Fruit fly (Drosophila melanogaster) whole organism, embryonic: Measurements from ENCODE around the gene CG15725.
A peak's percentile ranks its signal among the peaks of the same experiment; 100 is the strongest.

Experiments used
- Adf1 ChIP-seq: fragments of 200-800 bp; sonication (Bioruptor generic); IDR thresholded peaks from 2 replicates; pipeline ENCODE4 v1.3.6; 2022; ENCODE audit warnings: missing biosample characterization, missing genetic modification characterization
- BEAF-32 ChIP-seq: fragments of 200-800 bp; sonication (Bioruptor generic); optimal IDR thresholded peaks from 3 replicates; lab custom pipeline; 2017; ENCODE audit warnings: missing biosample characterization, missing genetic modification characterization, mild to moderate bottlenecking, moderate library complexity, missing genetic modification reagents
- CG1024 ChIP-seq: fragments of 200-800 bp; sonication (Bioruptor generic); IDR thresholded peaks from 2 replicates; pipeline ENCODE4 v1.3.6; 2022; ENCODE audit warnings: missing biosample characterization, missing genetic modification characterization
- CG13296 ChIP-seq: fragments of 200-800 bp; sonication (Bioruptor generic); optimal IDR thresholded peaks from 3 replicates; lab custom pipeline; 2018; ENCODE audit warnings: missing biosample characterization, mild to moderate bottlenecking, missing genetic modification characterization
- CG1647 ChIP-seq: fragments of 200-800 bp; sonication (Bioruptor generic); optimal IDR thresholded peaks from 3 replicates; lab custom pipeline; 2016; ENCODE audit warnings: missing biosample characterization, missing genetic modification characterization
- CG16779 ChIP-seq: fragments of 200-800 bp; sonication (Bioruptor generic); IDR thresholded peaks from 2 replicates; pipeline ENCODE4 v1.3.6; 2022; ENCODE audit warnings: missing biosample characterization, missing genetic modification characterization
- CG1832 ChIP-seq: fragments of 200-800 bp; sonication (Bioruptor generic); optimal IDR thresholded peaks from 2 replicates; lab custom pipeline; 2017; ENCODE audit warnings: missing biosample characterization, mild to moderate bottlenecking, missing genetic modification characterization, inconsistent platforms
- CG2199 ChIP-seq: fragments of 200-800 bp; sonication (Bioruptor generic); IDR thresholded peaks from 3 replicates; pipeline ENCODE4 v1.3.6; 2022; ENCODE audit warnings: missing biosample characterization, missing genetic modification characterization
- CG4424 ChIP-seq: fragments of 200-800 bp; sonication (Bioruptor generic); optimal IDR thresholded peaks from 3 replicates; lab custom pipeline; 2016; ENCODE audit warnings: missing biosample characterization, missing genetic modification characterization
- CG5180 ChIP-seq: fragments of 200-800 bp; sonication (Bioruptor generic); optimal IDR thresholded peaks from 3 replicates; lab custom pipeline; 2017; ENCODE audit warnings: missing biosample characterization, missing genetic modification characterization, mild to moderate bottlenecking, moderate library complexity, missing genetic modification reagents
- CG8290 ChIP-seq, 3 experiments: fragments of 200-800 bp; sonication (Bioruptor generic); optimal IDR thresholded peaks; 2 replicates each; lab custom pipeline; 2016 to 2019; ENCODE audit warnings: missing biosample characterization in 3 of 3, missing genetic modification characterization in 3 of 3, mild to moderate bottlenecking in 2 of 3, moderate library complexity in 1 of 3
- CG8478 ChIP-seq: fragments of >200 bp; optimal IDR thresholded peaks from 2 replicates; lab custom pipeline; 2018
- Dp ChIP-seq: fragments of 200-800 bp; sonication (Bioruptor generic); optimal IDR thresholded peaks from 2 replicates; lab custom pipeline; 2018; ENCODE audit warnings: missing biosample characterization, mild to moderate bottlenecking, missing genetic modification characterization, moderate library complexity
- HmgD ChIP-seq: fragments of 200-800 bp; sonication (Bioruptor generic); optimal IDR thresholded peaks from 3 replicates; lab custom pipeline; 2016; ENCODE audit warnings: missing biosample characterization, missing genetic modification characterization
- Med ChIP-seq: fragments of 200-800 bp; sonication (Bioruptor generic); peaks from one replicate; lab custom pipeline; 2016; ENCODE audit warnings: missing biosample characterization, missing genetic modification characterization, mild to moderate bottlenecking, inconsistent platforms, moderate library complexity
- Myb ChIP-seq: fragments of 200-800 bp; sonication (Bioruptor generic); optimal IDR thresholded peaks from 2 replicates; lab custom pipeline; 2016; ENCODE audit warnings: missing biosample characterization, missing genetic modification characterization
- Side ChIP-seq: fragments of 200-800 bp; sonication (Bioruptor generic); optimal IDR thresholded peaks from 2 replicates; lab custom pipeline; 2016; ENCODE audit warnings: missing biosample characterization, missing genetic modification characterization
- Trl ChIP-seq, 3 experiments: fragments of >200 bp in 2 of 3; fragments of 200-800 bp in 1 of 3; sonication (Bioruptor generic) in 1 of 3; optimal IDR thresholded peaks; 2 replicates in 1 of 3; 3 replicates in 2 of 3; lab custom pipeline; 2016 to 2017; ENCODE audit warnings: missing biosample characterization in 1 of 3, missing genetic modification characterization in 1 of 3
- abd-A ChIP-seq: fragments of 200-800 bp; sonication (Bioruptor generic); optimal IDR thresholded peaks from 3 replicates; lab custom pipeline; 2019; ENCODE audit warnings: missing biosample characterization, mild to moderate bottlenecking, missing genetic modification characterization, moderate library complexity
- ara ChIP-seq: fragments of 200-800 bp; sonication (Bioruptor generic); IDR thresholded peaks from 2 replicates; pipeline ENCODE4 v1.3.6; 2022; ENCODE audit warnings: missing biosample characterization, missing genetic modification characterization
- ash1 ChIP-seq: fragments of 200-800 bp; sonication (Bioruptor generic); optimal IDR thresholded peaks from 2 replicates; lab custom pipeline; 2018; ENCODE audit warnings: missing biosample characterization, mild to moderate bottlenecking, missing genetic modification characterization
- chm ChIP-seq: fragments of 200-800 bp; sonication (Bioruptor generic); IDR thresholded peaks from 2 replicates; pipeline ENCODE4 v1.3.6; 2022; ENCODE audit warnings: missing biosample characterization, missing genetic modification characterization
- crol ChIP-seq: fragments of 200-800 bp; sonication (Bioruptor generic); IDR thresholded peaks from 2 replicates; pipeline ENCODE4 v1.3.6; 2022; ENCODE audit warnings: missing biosample characterization, missing genetic modification characterization
- crp ChIP-seq, 2 experiments: fragments of 200-800 bp; sonication (Bioruptor generic); optimal IDR thresholded peaks; 2 replicates in 1 of 2; 3 replicates in 1 of 2; lab custom pipeline; 2017; ENCODE audit warnings: missing biosample characterization in 2 of 2, missing genetic modification characterization in 2 of 2, mild to moderate bottlenecking in 1 of 2, moderate library complexity in 1 of 2
- dysf ChIP-seq: fragments of 200-800 bp; sonication (Bioruptor generic); IDR thresholded peaks from 3 replicates; pipeline ENCODE4 v1.3.6; 2022; ENCODE audit warnings: missing biosample characterization, missing genetic modification characterization
- eyg ChIP-seq: fragments of 200-800 bp; sonication (Bioruptor generic); optimal IDR thresholded peaks from 3 replicates; lab custom pipeline; 2016; ENCODE audit warnings: missing biosample characterization, missing genetic modification characterization
- h ChIP-seq: fragments of >200 bp; optimal IDR thresholded peaks from 2 replicates; lab custom pipeline; 2017
- ham ChIP-seq: fragments of 200-800 bp; sonication (Bioruptor generic); IDR thresholded peaks from 2 replicates; pipeline ENCODE4 v1.3.6; 2022; ENCODE audit warnings: missing biosample characterization, missing genetic modification characterization
- inv ChIP-seq: fragments of 200-800 bp; sonication (Bioruptor generic); IDR thresholded peaks from 2 replicates; pipeline ENCODE4 v1.3.6; 2022; ENCODE audit warnings: missing biosample characterization, missing genetic modification characterization; ENCODE audit not compliant: partially characterized antibody
- pan ChIP-seq, 4 experiments: fragments of >200 bp in 3 of 4; fragments of 200-800 bp in 1 of 4; sonication (Bioruptor generic) in 1 of 4; optimal IDR thresholded peaks in 3 of 4; IDR thresholded peaks in 1 of 4; 2 replicates each; pipeline versions ENCODE4 v1.3.6 to Lab custom; 2017 to 2022; ENCODE audit warnings: missing biosample characterization in 2 of 4, missing genetic modification characterization in 2 of 4, mixed read lengths in 1 of 4
- psq ChIP-seq: fragments of 200-800 bp; sonication (Bioruptor generic); optimal IDR thresholded peaks from 2 replicates; lab custom pipeline; 2017; ENCODE audit warnings: missing biosample characterization, missing genetic modification characterization
- row ChIP-seq: fragments of 200-800 bp; sonication (Bioruptor generic); IDR thresholded peaks from 3 replicates; pipeline ENCODE4 v1.3.6; 2022; ENCODE audit warnings: missing biosample characterization, missing genetic modification characterization
- sim ChIP-seq: fragments of 200-800 bp; sonication (Bioruptor generic); IDR thresholded peaks from 2 replicates; pipeline ENCODE4 v1.3.6; 2022; ENCODE audit warnings: missing biosample characterization, missing genetic modification characterization
- sqz ChIP-seq: fragments of 200-800 bp; sonication (Bioruptor generic); optimal IDR thresholded peaks from 3 replicates; lab custom pipeline; 2018; ENCODE audit warnings: missing biosample characterization, mild to moderate bottlenecking, missing genetic modification characterization
- sug ChIP-seq: fragments of 200-800 bp; optimal IDR thresholded peaks from 2 replicates; lab custom pipeline; 2019; ENCODE audit warnings: missing biosample characterization, mild to moderate bottlenecking, missing genetic modification characterization, moderate library complexity
- tup ChIP-seq: fragments of 200-800 bp; sonication (Bioruptor generic); optimal IDR thresholded peaks from 2 replicates; lab custom pipeline; 2016; ENCODE audit warnings: missing biosample characterization, mild to moderate bottlenecking, missing genetic modification characterization, moderate library complexity

The CG15725 gene

dm6 chrX:12719152-12719779, 13.6 kb downstream of the CG15725 start (continued):
- no peak for TF ChIP-seq HmgD (GFP tag; lab: Kevin White, UChicago)
- no peak for TF ChIP-seq BEAF-32
- TF ChIP-seq Myb (GFP tag; lab: Kevin White, UChicago), result peak; percentile 48
- peak; percentile 36; the same call in 1 of the 2 replicates for TF ChIP-seq CG1024 (GFP tag; lab: Robert Waterston, UW)
- TF ChIP-seq inv, result no peak
- TF ChIP-seq Dp, result no peak
- peak; percentile 49 for TF ChIP-seq eyg (GFP tag; lab: Kevin White, UChicago)
- no peak for TF ChIP-seq ham (GFP tag; lab: Robert Waterston, UW)
- peak; percentile 7 for TF ChIP-seq sug
- TF ChIP-seq row (GFP tag; lab: Robert Waterston, UW), result peak; percentile 74
- no peak for TF ChIP-seq CG16779 (GFP tag; lab: Robert Waterston, UW)
- TF ChIP-seq Side (GFP tag; lab: Kevin White, UChicago), result peak; percentile 65

DNA sequence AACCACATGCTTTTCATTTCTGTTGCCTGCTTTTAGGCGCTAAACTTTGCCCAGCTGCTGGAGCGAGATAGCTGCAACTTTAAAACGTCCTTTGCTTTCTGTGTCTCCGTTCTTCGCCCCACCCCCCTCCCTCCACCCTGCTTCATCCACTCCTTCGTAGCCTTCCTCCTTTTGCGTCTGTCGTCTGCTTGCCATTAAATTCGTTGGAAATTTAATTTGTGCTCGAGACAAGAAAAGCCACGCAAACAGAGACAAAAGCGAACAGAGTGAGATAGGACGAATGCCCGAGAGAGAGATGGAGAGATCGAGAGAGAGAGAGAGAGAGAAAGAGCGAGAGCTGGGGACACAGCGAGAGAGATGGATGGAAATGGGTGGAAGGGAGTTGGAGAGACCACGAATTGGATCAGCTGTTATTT, 14.3 kb downstream of the CG15725 start:
- TF ChIP-seq sim (GFP tag; lab: Robert Waterston, UW), result 0 out of 2 replicates have a peak, but pooled peaks have one; percentile 19
- TF ChIP-seq CG8478, result no peak
- peak; percentile 73 for TF ChIP-seq ash1 (GFP tag; lab: Kevin White, UChicago)
- TF ChIP-seq CG8290 (GFP tag; optimal IDR thresholded peaks at IDR 0.05; lab: Kevin White, UChicago), result peak; percentile 55
- peak; percentile 12 to 88 for TF ChIP-seq CG8290 (tag; optimal IDR thresholded peaks at IDR 0.05; lab: Kevin White, UChicago)
- TF ChIP-seq ara (GFP tag; lab: Robert Waterston, UW), result no peak
- TF ChIP-seq CG2199 (GFP tag; lab: Robert Waterston, UW), result 0 out of 3 replicates have a peak, but pooled peaks have one; percentile 35
- peak; percentile 89 for TF ChIP-seq CG1832 (GFP tag; lab: Kevin White, UChicago)
- no peak for TF ChIP-seq CG4424 (GFP tag; lab: Kevin White, UChicago)
- TF ChIP-seq dysf (GFP tag; lab: Robert Waterston, UW), result no peak
- no peak for TF ChIP-seq h (lab: Kevin White, UChicago)
- TF ChIP-seq crp (GFP tag; optimal IDR thresholded peaks at IDR 0.05; lab: Kevin White, UChicago), result peak in 1 of 2 experiments; percentile 41
- TF ChIP-seq CG5180, result peak; percentile 81
- TF ChIP-seq CG1647, result no peak
- TF ChIP-seq crol (GFP tag; lab: Robert Waterston, UW), result peak; percentile 63; the same call in 1 of the 2 replicates
- TF ChIP-seq Adf1 (GFP tag; lab: Robert Waterston, UW), result peak; percentile 14; the same call in 1 of the 2 replicates
- peak; percentile 19 for TF ChIP-seq sqz (GFP tag; lab: Kevin White, UChicago)
- TF ChIP-seq abd-A (tag; lab: Kevin White, UChicago), result peak; percentile 71
- TF ChIP-seq tup, result no peak
- peak; percentile 41; the same call in 1 of the 2 replicates for TF ChIP-seq chm
- peak; percentile 63 to 78 for TF ChIP-seq Trl (optimal IDR thresholded peaks at IDR 0.05; lab: Kevin White, UChicago)
- TF ChIP-seq Trl (GFP tag; optimal IDR thresholded peaks at IDR 0.05; lab: Kevin White, UChicago), result no peak
- TF ChIP-seq psq, result peak; percentile 15
- peak; percentile 37 for TF ChIP-seq Med
- TF ChIP-seq CG13296 (GFP tag; lab: Kevin White, UChicago), result no peak
- no peak for TF ChIP-seq pan (optimal IDR thresholded peaks at IDR 0.05; lab: Kevin White, UChicago)
- peak in 1 of 2 experiments; percentile 17 for TF ChIP-seq pan (GFP tag; optimal IDR thresholded peaks at IDR 0.05 in 1 of 2, IDR thresholded peaks at IDR 0.05 in 1 of 2)
